Worm (Caenorhabditis elegans) whole organism, L1 larva: Measurements from ENCODE around the gene dpy-2.

Experiments used
- C34B4.2 ChIP-seq: sonication (generic microtip); optimal IDR thresholded peaks from 2 replicates; lab custom pipeline; 2017; ENCODE audit warnings: mild to moderate bottlenecking, missing genetic modification characterization, missing compliant biosample characterization
- alr-1 ChIP-seq: fragments of 200-800 bp; sonication (Bioruptor generic); optimal IDR thresholded peaks from 2 replicates; lab custom pipeline; 2018; ENCODE audit warnings: borderline replicate concordance, mild to moderate bottlenecking, missing genetic modification characterization, missing compliant biosample characterization
- aly-2 ChIP-seq: fragments of 150-350 bp; optimal IDR thresholded peaks from 2 replicates; lab custom pipeline; 2014; ENCODE audit warnings: missing biosample characterization, missing genetic modification characterization
- grh-1 ChIP-seq: fragments of 200-800 bp; sonication (Bioruptor generic); IDR thresholded peaks from 2 replicates; pipeline ENCODE4 v1.3.6; 2022; ENCODE audit warnings: missing genetic modification reagents, missing genetic modification characterization, missing compliant biosample characterization
- hlh-17 ChIP-seq: fragments of 200-800 bp; sonication (Bioruptor generic); optimal IDR thresholded peaks from 2 replicates; lab custom pipeline; 2018; ENCODE audit warnings: missing genetic modification characterization, mild to moderate bottlenecking, missing compliant biosample characterization, moderate library complexity, borderline replicate concordance
- hlh-4 ChIP-seq: sonication (generic microtip); optimal IDR thresholded peaks from 2 replicates; lab custom pipeline; 2016; ENCODE audit warnings: mild to moderate bottlenecking, missing genetic modification characterization, missing compliant biosample characterization
- lir-3 ChIP-seq: sonication (generic microtip); optimal IDR thresholded peaks from 2 replicates; lab custom pipeline; 2016; ENCODE audit warnings: mild to moderate bottlenecking, missing genetic modification characterization, moderate library complexity, missing compliant biosample characterization; ENCODE audit not compliant: poor library complexity
- nhr-237 ChIP-seq: fragments of 150-350 bp; optimal IDR thresholded peaks from 2 replicates; lab custom pipeline; 2014; ENCODE audit warnings: missing biosample characterization, missing genetic modification characterization
- nhr-76 ChIP-seq: sonication (generic microtip); optimal IDR thresholded peaks from 2 replicates; lab custom pipeline; 2017; ENCODE audit warnings: missing biosample characterization, missing genetic modification characterization
- nhr-77 ChIP-seq: fragments of 150-350 bp; optimal IDR thresholded peaks from 2 replicates; lab custom pipeline; 2014; ENCODE audit warnings: missing biosample characterization, missing genetic modification characterization
- pqm-1 ChIP-seq: sonication (generic microtip); optimal IDR thresholded peaks from 3 replicates; lab custom pipeline; 2017; ENCODE audit warnings: missing biosample characterization, missing genetic modification characterization
- unc-62 ChIP-seq: fragments of 150-350 bp; optimal IDR thresholded peaks from 2 replicates; lab custom pipeline; 2014; ENCODE audit warnings: missing biosample characterization, missing genetic modification reagents, missing genetic modification characterization
- ztf-4 ChIP-seq: fragments of 150-350 bp; optimal IDR thresholded peaks from 2 replicates; lab custom pipeline; 2014; ENCODE audit warnings: missing biosample characterization, missing genetic modification characterization

DNA sequence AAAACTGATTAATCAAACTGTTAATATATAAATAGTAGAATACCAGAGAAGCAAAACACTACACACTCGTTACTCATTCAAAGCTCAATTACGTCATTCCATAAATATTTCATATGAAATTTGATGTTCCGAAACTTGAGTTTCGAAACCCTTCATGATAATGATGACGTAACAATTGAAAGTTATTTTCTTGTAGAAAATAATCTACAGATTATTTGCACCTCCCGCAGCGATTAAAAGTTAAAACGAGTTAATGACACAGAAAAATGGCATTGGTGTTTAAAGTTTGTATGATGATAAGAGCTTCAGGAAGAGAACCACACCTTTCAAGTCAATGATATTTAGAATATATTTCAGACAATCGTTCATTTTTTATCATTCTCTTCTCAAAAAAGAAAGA is 40.2 kb upstream of the dpy-2 start, which contains the start of gene H43E16.1:
- no peak for TF ChIP-seq alr-1 (tag; lab: Kevin White, UChicago)
- TF ChIP-seq C34B4.2 (tag; lab: Kevin White, UChicago): no peak
- TF ChIP-seq lir-3: no peak
- no peak for TF ChIP-seq nhr-76
- TF ChIP-seq hlh-17: no peak
- TF ChIP-seq nhr-237: no peak
- TF ChIP-seq grh-1 (GFP tag; lab: Robert Waterston, UW): no peak
- TF ChIP-seq nhr-77 (tag; lab: Kevin White, UChicago): no peak
- no peak for TF ChIP-seq ztf-4 (tag; lab: Kevin White, UChicago)
- TF ChIP-seq aly-2 (tag; lab: Kevin White, UChicago): no peak
- TF ChIP-seq pqm-1 (tag; lab: Kevin White, UChicago): no peak
- no peak for TF ChIP-seq hlh-4 (tag; lab: Kevin White, UChicago)
- no peak for TF ChIP-seq unc-62 (GFP tag; lab: Kevin White, UChicago)
